Worm (Caenorhabditis elegans) whole organism, L1 larva: ENCODE data around the gene Y82E9BR.19.

ENCODE experiments used
- C16A3.4 ChIP-seq: fragments of 150-350 bp; optimal IDR thresholded peaks from 2 replicates; lab custom pipeline; 2014; ENCODE audit warnings: missing biosample characterization, missing genetic modification characterization
- F16B12.6 ChIP-seq: fragments of 150-350 bp; optimal IDR thresholded peaks from 2 replicates; lab custom pipeline; 2014; ENCODE audit warnings: missing biosample characterization, missing genetic modification characterization
- Y116A8C.19 ChIP-seq: sonication (generic microtip); optimal IDR thresholded peaks from 2 replicates; lab custom pipeline; 2016; ENCODE audit warnings: missing compliant biosample characterization, missing genetic modification characterization, borderline replicate concordance
- aha-1 ChIP-seq: fragments of 150-350 bp; optimal IDR thresholded peaks from 2 replicates; lab custom pipeline; 2014; ENCODE audit warnings: missing biosample characterization, missing genetic modification characterization
- alr-1 ChIP-seq: fragments of 200-800 bp; sonication (Bioruptor generic); optimal IDR thresholded peaks from 2 replicates; lab custom pipeline; 2018; ENCODE audit warnings: borderline replicate concordance, mild to moderate bottlenecking, missing genetic modification characterization, missing compliant biosample characterization
- ama-1 ChIP-seq: fragments of 150-350 bp; optimal IDR thresholded peaks from 2 replicates; lab custom pipeline; 2014
- ceh-90 ChIP-seq: sonication (generic microtip); optimal IDR thresholded peaks from 2 replicates; lab custom pipeline; 2016; ENCODE audit warnings: missing genetic modification characterization, missing compliant biosample characterization
- ces-1 ChIP-seq: fragments of 150-350 bp; optimal IDR thresholded peaks from 2 replicates; lab custom pipeline; 2014; ENCODE audit warnings: missing biosample characterization, missing genetic modification reagents, missing genetic modification characterization
- dpl-1 ChIP-seq, 3 experiments: fragments of 150-350 bp in 2 of 3; sonication (generic microtip) in 1 of 3; optimal IDR thresholded peaks; 2 replicates each; lab custom pipeline; 2014 to 2017; ENCODE audit warnings: missing biosample characterization in 3 of 3, missing genetic modification characterization in 3 of 3, missing genetic modification reagents in 3 of 3
- dsc-1 ChIP-seq: sonication (generic microtip); optimal IDR thresholded peaks from 2 replicates; lab custom pipeline; 2016; ENCODE audit warnings: mild to moderate bottlenecking, missing genetic modification characterization, missing compliant biosample characterization
- efl-1 ChIP-seq, 4 experiments: fragments of 150-350 bp; optimal IDR thresholded peaks in 3 of 4; peaks in 1 of 4; 1 replicate in 1 of 4; 2 replicates in 3 of 4; lab custom pipeline; 2014; ENCODE audit warnings: missing biosample characterization in 2 of 4, missing genetic modification characterization in 2 of 4, missing genetic modification reagents in 2 of 4
- efl-3 ChIP-seq: fragments of 200-800 bp; sonication (Bioruptor generic); optimal IDR thresholded peaks from 2 replicates; lab custom pipeline; 2018; ENCODE audit warnings: mild to moderate bottlenecking, missing genetic modification characterization, missing compliant biosample characterization
- egl-27 ChIP-seq, 2 experiments: fragments of 150-350 bp in 1 of 2; sonication (generic microtip); optimal IDR thresholded peaks; 3 replicates each; lab custom pipeline; 2017 to 2018; ENCODE audit warnings: missing biosample characterization in 2 of 2, missing genetic modification characterization in 2 of 2, missing genetic modification reagents in 2 of 2
- ets-5 ChIP-seq: fragments of 200-800 bp; sonication (Bioruptor generic); IDR thresholded peaks from 2 replicates; pipeline ENCODE4 v1.3.6; 2022; ENCODE audit warnings: missing genetic modification characterization, missing compliant biosample characterization
- fkh-4 ChIP-seq: sonication (generic microtip); optimal IDR thresholded peaks from 2 replicates; lab custom pipeline; 2016; ENCODE audit warnings: missing compliant biosample characterization, missing genetic modification characterization, borderline replicate concordance
- fos-1 ChIP-seq: fragments of 150-350 bp; optimal IDR thresholded peaks from 2 replicates; lab custom pipeline; 2014; ENCODE audit warnings: missing biosample characterization, missing genetic modification characterization
- grh-1 ChIP-seq: fragments of 200-800 bp; sonication (Bioruptor generic); IDR thresholded peaks from 2 replicates; pipeline ENCODE4 v1.3.6; 2022; ENCODE audit warnings: missing genetic modification reagents, missing genetic modification characterization, missing compliant biosample characterization
- hlh-4 ChIP-seq: sonication (generic microtip); optimal IDR thresholded peaks from 2 replicates; lab custom pipeline; 2016; ENCODE audit warnings: mild to moderate bottlenecking, missing genetic modification characterization, missing compliant biosample characterization
- lin-13 ChIP-seq: fragments of 150-350 bp; optimal IDR thresholded peaks from 2 replicates; lab custom pipeline; 2014; ENCODE audit warnings: missing biosample characterization, missing genetic modification reagents, missing genetic modification characterization
- lin-14 ChIP-seq: fragments of 200-800 bp; sonication (Bioruptor generic); optimal IDR thresholded peaks from 2 replicates; lab custom pipeline; 2018; ENCODE audit warnings: mild to moderate bottlenecking, missing genetic modification characterization, moderate library complexity, missing compliant biosample characterization
- lin-15B ChIP-seq: fragments of 150-350 bp; sonication (generic microtip); optimal IDR thresholded peaks from 3 replicates; lab custom pipeline; 2014; ENCODE audit warnings: missing biosample characterization, missing genetic modification characterization
- lin-35 ChIP-seq, 2 experiments: fragments of 150-350 bp; optimal IDR thresholded peaks; 2 replicates each; lab custom pipeline; 2014; ENCODE audit warnings: missing biosample characterization in 2 of 2, missing genetic modification characterization in 2 of 2, missing genetic modification reagents in 2 of 2
- lsy-2 ChIP-seq, 2 experiments: fragments of 150-350 bp; optimal IDR thresholded peaks; 2 replicates each; lab custom pipeline; 2014; ENCODE audit warnings: missing biosample characterization in 2 of 2, missing genetic modification characterization in 2 of 2
- mab-9 ChIP-seq: fragments of 200-800 bp; sonication (Bioruptor generic); IDR thresholded peaks from 2 replicates; pipeline ENCODE4 v1.3.6; 2022; ENCODE audit warnings: missing genetic modification reagents, missing genetic modification characterization, missing compliant biosample characterization
- mep-1 ChIP-seq: fragments of 150-350 bp; optimal IDR thresholded peaks from 2 replicates; lab custom pipeline; 2014; ENCODE audit warnings: missing biosample characterization, missing genetic modification characterization
- nhr-12 ChIP-seq: sonication (generic microtip); optimal IDR thresholded peaks from 2 replicates; lab custom pipeline; 2017; ENCODE audit warnings: missing biosample characterization, missing genetic modification characterization
- nhr-19 ChIP-seq: fragments of 200-800 bp; sonication (Bioruptor generic); conservative IDR thresholded peaks from 2 replicates; pipeline ENCODE4 v1.3.6; 2022; ENCODE audit warnings: missing genetic modification characterization, missing compliant biosample characterization
- nhr-237 ChIP-seq: fragments of 150-350 bp; optimal IDR thresholded peaks from 2 replicates; lab custom pipeline; 2014; ENCODE audit warnings: missing biosample characterization, missing genetic modification characterization
- nhr-47 ChIP-seq: sonication (generic microtip); optimal IDR thresholded peaks from 2 replicates; lab custom pipeline; 2016; ENCODE audit warnings: mild to moderate bottlenecking, missing genetic modification characterization, moderate library complexity, missing compliant biosample characterization
- nhr-77 ChIP-seq: fragments of 150-350 bp; optimal IDR thresholded peaks from 2 replicates; lab custom pipeline; 2014; ENCODE audit warnings: missing biosample characterization, missing genetic modification characterization
- nhr-85 ChIP-seq: sonication (generic microtip); peaks from one replicate; lab custom pipeline; 2016; ENCODE audit warnings: missing genetic modification characterization, inconsistent platforms, missing compliant biosample characterization
- nhr-90 ChIP-seq: sonication (generic microtip); optimal IDR thresholded peaks from 2 replicates; lab custom pipeline; 2016; ENCODE audit warnings: mild to moderate bottlenecking, missing genetic modification characterization, missing compliant biosample characterization; ENCODE audit not compliant: poor library complexity
- pax-3 ChIP-seq: fragments of 200-800 bp; sonication (Bioruptor generic); optimal IDR thresholded peaks from 2 replicates; lab custom pipeline; 2018; ENCODE audit warnings: mild to moderate bottlenecking, missing genetic modification characterization, moderate library complexity, missing compliant biosample characterization
- pqm-1 ChIP-seq: sonication (generic microtip); optimal IDR thresholded peaks from 3 replicates; lab custom pipeline; 2017; ENCODE audit warnings: missing biosample characterization, missing genetic modification characterization
- rnt-1 ChIP-seq: sonication (generic microtip); optimal IDR thresholded peaks from 2 replicates; lab custom pipeline; 2016; ENCODE audit warnings: mild to moderate bottlenecking, missing genetic modification characterization, moderate library complexity, missing compliant biosample characterization
- snu-23 ChIP-seq: sonication (generic microtip); optimal IDR thresholded peaks from 2 replicates; lab custom pipeline; 2016; ENCODE audit warnings: missing genetic modification characterization, missing compliant biosample characterization
- sup-37 ChIP-seq: fragments of 200-800 bp; sonication (Bioruptor generic); optimal IDR thresholded peaks from 2 replicates; lab custom pipeline; 2018; ENCODE audit warnings: mild to moderate bottlenecking, missing genetic modification characterization, missing compliant biosample characterization
- swsn-7 ChIP-seq: sonication (generic microtip); optimal IDR thresholded peaks from 2 replicates; lab custom pipeline; 2016; ENCODE audit warnings: missing genetic modification characterization, missing compliant biosample characterization
- unc-130 ChIP-seq: fragments of 150-350 bp; optimal IDR thresholded peaks from 2 replicates; lab custom pipeline; 2017; ENCODE audit warnings: missing biosample characterization, missing genetic modification characterization, inconsistent platforms
- unc-30 ChIP-seq: sonication (generic microtip); optimal IDR thresholded peaks from 2 replicates; lab custom pipeline; 2017; ENCODE audit warnings: missing biosample characterization, missing genetic modification characterization
- xbp-1 ChIP-seq: sonication (generic microtip); optimal IDR thresholded peaks from 2 replicates; lab custom pipeline; 2016; ENCODE audit warnings: missing genetic modification characterization, missing compliant biosample characterization
- zag-1 ChIP-seq: fragments of 150-350 bp; optimal IDR thresholded peaks from 2 replicates; lab custom pipeline; 2014; ENCODE audit warnings: missing biosample characterization, missing genetic modification characterization
- ztf-11 ChIP-seq, 2 experiments: sonication (generic microtip); optimal IDR thresholded peaks; 2 replicates each; lab custom pipeline; 2016 to 2017; ENCODE audit warnings: missing genetic modification characterization in 2 of 2, missing biosample characterization in 1 of 2, missing compliant biosample characterization in 1 of 2
- ztf-4 ChIP-seq: fragments of 150-350 bp; optimal IDR thresholded peaks from 2 replicates; lab custom pipeline; 2014; ENCODE audit warnings: missing biosample characterization, missing genetic modification characterization

Gene Y82E9BR.19

ce11 chrIII:1540100-1540695 lies 45.1 kb upstream of the Y82E9BR.19 start, which contains the start of the genes Y67D2.5 and cisd-3.2 (continued):
- no peak for TF ChIP-seq pqm-1 (tag; lab: Kevin White, UChicago)
- TF ChIP-seq nhr-85 (tag; lab: Kevin White, UChicago): peak; percentile 65
- peak; percentile 20 for TF ChIP-seq nhr-90 (tag; lab: Kevin White, UChicago)
- TF ChIP-seq lin-15B (tag; lab: Kevin White, UChicago): peak; percentile 59
- peak; percentile 36 for TF ChIP-seq C16A3.4
- peak; percentile 83 for TF ChIP-seq ceh-90 (tag; lab: Kevin White, UChicago)
- no peak for TF ChIP-seq nhr-12 (tag; lab: Kevin White, UChicago)
- TF ChIP-seq fos-1 (tag; lab: Kevin White, UChicago): no peak
- peak; percentile 20 for TF ChIP-seq pax-3 (tag; lab: Kevin White, UChicago)
- TF ChIP-seq efl-3 (GFP tag; lab: Kevin White, UChicago): no peak
- TF ChIP-seq alr-1 (tag; lab: Kevin White, UChicago): no peak
- peak in 1 of 2 experiments; percentile 55 for TF ChIP-seq ztf-11 (tag; optimal IDR thresholded peaks at IDR 0.05; lab: Kevin White, UChicago)
- TF ChIP-seq mep-1 (tag; lab: Kevin White, UChicago): peak; percentile 56
- TF ChIP-seq swsn-7: peak; percentile 6
- peak; percentile 35 for TF ChIP-seq fkh-4 (tag; lab: Kevin White, UChicago)
- TF ChIP-seq rnt-1 (tag; lab: Kevin White, UChicago): peak; percentile 87
- TF ChIP-seq aha-1 (tag; lab: Kevin White, UChicago): no peak
- TF ChIP-seq grh-1 (GFP tag; lab: Robert Waterston, UW): peak; percentile 24; the same call in 1 of the 2 replicates
- no peak for TF ChIP-seq sup-37
- peak; percentile 43 for TF ChIP-seq dsc-1 (tag; lab: Kevin White, UChicago)
- peak; percentile 50 to 53 for TF ChIP-seq lsy-2 (tag; optimal IDR thresholded peaks at IDR 0.05; lab: Kevin White, UChicago)
- peak; percentile 38 for TF ChIP-seq lin-13
- peak; percentile 45 for TF ChIP-seq snu-23 (GFP tag; lab: Kevin White, UChicago)
- peak; percentile 19 to 56 for TF ChIP-seq efl-1 (optimal IDR thresholded peaks at IDR 0.05; lab: Kevin White, UChicago)
- TF ChIP-seq efl-1 (GFP tag; optimal IDR thresholded peaks at IDR 0.05 in 1 of 2; lab: Kevin White, UChicago): peak; percentile 61 to 93
- TF ChIP-seq zag-1 (tag; lab: Kevin White, UChicago): no peak
- no peak for TF ChIP-seq ces-1 (GFP tag; lab: Kevin White, UChicago)
- no peak for TF ChIP-seq nhr-237 (tag; lab: Kevin White, UChicago)
- no peak for TF ChIP-seq nhr-47 (tag; lab: Kevin White, UChicago)
- TF ChIP-seq ztf-4: no peak
- no peak for TF ChIP-seq Y116A8C.19
- TF ChIP-seq nhr-77 (tag; lab: Kevin White, UChicago): no peak
- TF ChIP-seq dpl-1 (GFP tag; optimal IDR thresholded peaks at IDR 0.05; lab: Kevin White, UChicago): peak in 2 of 3 experiments; percentile 22 to 51
- no peak for TF ChIP-seq hlh-4 (tag; lab: Kevin White, UChicago)
- no peak; the same call in 1 of the 2 replicates for TF ChIP-seq nhr-19 (GFP tag; lab: Robert Waterston, UW)
- TF ChIP-seq xbp-1 (tag; lab: Kevin White, UChicago): peak; percentile 43
- TF ChIP-seq lin-35 (GFP tag; optimal IDR thresholded peaks at IDR 0.05; lab: Kevin White, UChicago): peak; percentile 25 to 40
- TF ChIP-seq, all 84 proteins: peak for 29

ce11 chrIII:1539366-1539765 lies 44.2 kb upstream of the Y82E9BR.19 start:
- TF ChIP-seq ets-5 (GFP tag; lab: Robert Waterston, UW) (no peak), egl-27 (tag; optimal IDR thresholded peaks at IDR 0.05; lab: Kevin White, UChicago) (no peak), dpl-1 (GFP tag; optimal IDR thresholded peaks at IDR 0.05; lab: Kevin White, UChicago) (no peak), mab-9 (GFP tag; lab: Robert Waterston, UW) (no peak), nhr-237 (tag; lab: Kevin White, UChicago) (no peak), F16B12.6 (tag; lab: Kevin White, UChicago) (no peak), ama-1 (lab: Kevin White, UChicago) (no peak), aha-1 (tag; lab: Kevin White, UChicago) (no peak), fkh-4 (tag; lab: Kevin White, UChicago) (no peak), unc-130 (tag; lab: Kevin White, UChicago) (no peak), nhr-47 (tag; lab: Kevin White, UChicago) (no peak), xbp-1 (tag; lab: Kevin White, UChicago) (no peak), ztf-4 (no peak), lin-14 (GFP tag; lab: Kevin White, UChicago) (no peak), rnt-1 (tag; lab: Kevin White, UChicago) (no peak), unc-30 (tag; lab: Kevin White, UChicago) (no peak), sup-37 (no peak)
- TF ChIP-seq, all 84 proteins: peak for 0
